Fruit fly (Drosophila melanogaster) whole organism, prepupa: Measurements from ENCODE around the gene Naa40.

Experiments used
- Blimp-1 ChIP-seq: fragments of 200-800 bp; sonication (Bioruptor generic); optimal IDR thresholded peaks from 3 replicates; lab custom pipeline; 2017; ENCODE audit warnings: missing biosample characterization, missing genetic modification characterization, mild to moderate bottlenecking, moderate library complexity, missing genetic modification reagents
- CG10631 ChIP-seq: fragments of 200-800 bp; sonication (Bioruptor generic); optimal IDR thresholded peaks from 2 replicates; lab custom pipeline; 2016; ENCODE audit warnings: missing biosample characterization, missing genetic modification characterization
- CG10669 ChIP-seq: fragments of 200-800 bp; sonication (Bioruptor generic); optimal IDR thresholded peaks from 3 replicates; lab custom pipeline; 2018; ENCODE audit warnings: missing biosample characterization, mild to moderate bottlenecking, missing genetic modification characterization, moderate library complexity
- CG11762 ChIP-seq: fragments of 200-800 bp; sonication (Bioruptor generic); optimal IDR thresholded peaks from 3 replicates; lab custom pipeline; 2016; ENCODE audit warnings: missing biosample characterization, missing genetic modification characterization; ENCODE audit not compliant: insufficient read depth
- CG15336 ChIP-seq: fragments of 200-800 bp; sonication (Bioruptor generic); IDR thresholded peaks from 2 replicates; pipeline ENCODE4 v1.3.6; 2022; ENCODE audit warnings: missing biosample characterization, missing genetic modification characterization
- CG1621 ChIP-seq: fragments of 200-800 bp; sonication (Bioruptor generic); optimal IDR thresholded peaks from 3 replicates; lab custom pipeline; 2018; ENCODE audit warnings: missing biosample characterization, mild to moderate bottlenecking, missing genetic modification characterization
- CG16779 ChIP-seq: fragments of 200-800 bp; sonication (Bioruptor generic); optimal IDR thresholded peaks from 3 replicates; lab custom pipeline; 2017; ENCODE audit warnings: missing biosample characterization, mild to moderate bottlenecking, missing genetic modification characterization
- CG3032 ChIP-seq: fragments of 200-800 bp; optimal IDR thresholded peaks from 2 replicates; lab custom pipeline; 2019; ENCODE audit warnings: missing biosample characterization, mild to moderate bottlenecking, missing genetic modification characterization, moderate library complexity
- CG31627 ChIP-seq: fragments of 200-800 bp; sonication (Bioruptor generic); optimal IDR thresholded peaks from 3 replicates; lab custom pipeline; 2016; ENCODE audit warnings: missing biosample characterization, missing genetic modification characterization
- CG32006 ChIP-seq: fragments of 200-800 bp; sonication (Bioruptor generic); optimal IDR thresholded peaks from 3 replicates; lab custom pipeline; 2017; ENCODE audit warnings: missing biosample characterization, mild to moderate bottlenecking, missing genetic modification characterization
- CG3919 ChIP-seq: fragments of 200-800 bp; sonication (Bioruptor generic); optimal IDR thresholded peaks from 3 replicates; lab custom pipeline; 2016; ENCODE audit warnings: missing biosample characterization, missing genetic modification characterization
- CG4318 ChIP-seq: fragments of 200-800 bp; sonication (Bioruptor generic); optimal IDR thresholded peaks from 3 replicates; lab custom pipeline; 2017; ENCODE audit warnings: missing biosample characterization, mild to moderate bottlenecking, missing genetic modification characterization
- CG6163 ChIP-seq: fragments of 200-800 bp; sonication (Bioruptor generic); IDR thresholded peaks from 3 replicates; pipeline ENCODE4 v1.3.6; 2022; ENCODE audit warnings: missing biosample characterization, missing genetic modification characterization
- CG6276 ChIP-seq: fragments of 200-800 bp; sonication (Bioruptor generic); optimal IDR thresholded peaks from 2 replicates; lab custom pipeline; 2017; ENCODE audit warnings: missing biosample characterization, mild to moderate bottlenecking, missing genetic modification characterization
- CG6792 ChIP-seq: fragments of 200-800 bp; sonication (Bioruptor generic); optimal IDR thresholded peaks from 3 replicates; lab custom pipeline; 2016; ENCODE audit warnings: missing biosample characterization, missing genetic modification characterization
- CG6854 ChIP-seq: fragments of 200-800 bp; sonication (Bioruptor generic); optimal IDR thresholded peaks from 2 replicates; lab custom pipeline; 2017; ENCODE audit warnings: missing biosample characterization, mild to moderate bottlenecking, missing genetic modification characterization
- CG7368 ChIP-seq: fragments of 200-800 bp; sonication (Bioruptor generic); optimal IDR thresholded peaks from 3 replicates; lab custom pipeline; 2016; ENCODE audit warnings: missing biosample characterization, missing genetic modification characterization
- CG8119 ChIP-seq: fragments of 200-800 bp; sonication (Bioruptor generic); IDR thresholded peaks from 3 replicates; pipeline ENCODE4 v1.3.6; 2022; ENCODE audit warnings: missing biosample characterization, missing genetic modification characterization
- CG8319 ChIP-seq: fragments of 200-800 bp; sonication (Bioruptor generic); optimal IDR thresholded peaks from 3 replicates; lab custom pipeline; 2016; ENCODE audit warnings: missing biosample characterization, missing genetic modification characterization
- CG8632 ChIP-seq: fragments of 200-800 bp; sonication (Bioruptor generic); optimal IDR thresholded peaks from 3 replicates; lab custom pipeline; 2016; ENCODE audit warnings: missing biosample characterization, missing genetic modification characterization
- CG9139 ChIP-seq: fragments of 200-800 bp; sonication (Bioruptor generic); optimal IDR thresholded peaks from 3 replicates; lab custom pipeline; 2017; ENCODE audit warnings: missing biosample characterization, mild to moderate bottlenecking, missing genetic modification characterization
- Eip75B ChIP-seq: fragments of 200-800 bp; sonication (Bioruptor generic); optimal IDR thresholded peaks from 3 replicates; lab custom pipeline; 2016; ENCODE audit warnings: missing biosample characterization, missing genetic modification characterization
- Eip93F ChIP-seq: fragments of 200-800 bp; sonication (Bioruptor generic); optimal IDR thresholded peaks from 2 replicates; lab custom pipeline; 2016; ENCODE audit warnings: missing biosample characterization, mild to moderate bottlenecking, missing genetic modification characterization
- Ets21C ChIP-seq: fragments of 200-800 bp; sonication (Bioruptor generic); optimal IDR thresholded peaks from 3 replicates; lab custom pipeline; 2016; ENCODE audit warnings: missing biosample characterization, missing genetic modification characterization
- Hr39 ChIP-seq: fragments of 200-800 bp; sonication (Bioruptor generic); optimal IDR thresholded peaks from 2 replicates; lab custom pipeline; 2016; ENCODE audit warnings: missing biosample characterization, missing genetic modification characterization
- Hr4 ChIP-seq: fragments of 200-800 bp; sonication (Bioruptor generic); optimal IDR thresholded peaks from 3 replicates; lab custom pipeline; 2016; ENCODE audit warnings: missing biosample characterization, missing genetic modification characterization
- Lpt ChIP-seq: fragments of 200-800 bp; sonication (Bioruptor generic); optimal IDR thresholded peaks from 3 replicates; lab custom pipeline; 2016; ENCODE audit warnings: missing biosample characterization, missing genetic modification characterization
- Met ChIP-seq: fragments of 200-800 bp; sonication (Bioruptor generic); optimal IDR thresholded peaks from 3 replicates; lab custom pipeline; 2016; ENCODE audit warnings: missing biosample characterization, missing genetic modification characterization
- OdsH ChIP-seq: fragments of 200-800 bp; sonication (Bioruptor generic); optimal IDR thresholded peaks from 3 replicates; lab custom pipeline; 2016; ENCODE audit warnings: missing biosample characterization, missing genetic modification characterization
- Smox ChIP-seq: fragments of 200-800 bp; sonication (Bioruptor generic); optimal IDR thresholded peaks from 3 replicates; lab custom pipeline; 2016; ENCODE audit warnings: missing biosample characterization, missing genetic modification characterization
- Sox15 ChIP-seq: fragments of 200-800 bp; sonication (Bioruptor generic); optimal IDR thresholded peaks from 3 replicates; lab custom pipeline; 2016; ENCODE audit warnings: missing biosample characterization, missing genetic modification characterization
- achi ChIP-seq: fragments of 200-800 bp; sonication (Bioruptor generic); optimal IDR thresholded peaks from 3 replicates; lab custom pipeline; 2016; ENCODE audit warnings: missing biosample characterization, missing genetic modification characterization
- acj6 ChIP-seq: fragments of 200-800 bp; sonication (Bioruptor generic); optimal IDR thresholded peaks from 3 replicates; lab custom pipeline; 2016; ENCODE audit warnings: missing biosample characterization, missing genetic modification characterization
- cyc ChIP-seq: fragments of 200-800 bp; sonication (Bioruptor generic); optimal IDR thresholded peaks from 3 replicates; lab custom pipeline; 2016; ENCODE audit warnings: missing biosample characterization, missing genetic modification characterization
- dac ChIP-seq: fragments of 200-800 bp; sonication (Bioruptor generic); optimal IDR thresholded peaks from 2 replicates; lab custom pipeline; 2017; ENCODE audit warnings: missing biosample characterization, mild to moderate bottlenecking, missing genetic modification characterization
- dsx ChIP-seq: fragments of 200-800 bp; optimal IDR thresholded peaks from 3 replicates; lab custom pipeline; 2019; ENCODE audit warnings: missing biosample characterization, mild to moderate bottlenecking, missing genetic modification characterization, moderate library complexity; ENCODE audit not compliant: poor library complexity, severe bottlenecking
- eg ChIP-seq: fragments of 200-800 bp; sonication (Bioruptor generic); IDR thresholded peaks from 3 replicates; pipeline ENCODE4 v1.3.6; 2022; ENCODE audit warnings: missing biosample characterization, missing genetic modification characterization
- esn ChIP-seq: fragments of 200-800 bp; sonication (Bioruptor generic); optimal IDR thresholded peaks from 2 replicates; lab custom pipeline; 2016; ENCODE audit warnings: missing biosample characterization, mild to moderate bottlenecking, missing genetic modification characterization, moderate library complexity
- fd59A ChIP-seq: fragments of 200-800 bp; sonication (Bioruptor generic); optimal IDR thresholded peaks from 2 replicates; lab custom pipeline; 2017; ENCODE audit warnings: missing biosample characterization, mild to moderate bottlenecking, missing genetic modification characterization, missing genetic modification reagents
- fd85E ChIP-seq: fragments of 200-800 bp; sonication (Bioruptor generic); optimal IDR thresholded peaks from 3 replicates; lab custom pipeline; 2016; ENCODE audit warnings: missing biosample characterization, missing genetic modification characterization
- fkh ChIP-seq: fragments of 200-800 bp; sonication (Bioruptor generic); optimal IDR thresholded peaks from 3 replicates; lab custom pipeline; 2017; ENCODE audit warnings: missing biosample characterization, mild to moderate bottlenecking, missing genetic modification characterization, moderate library complexity
- net ChIP-seq: fragments of 200-800 bp; sonication (Bioruptor generic); optimal IDR thresholded peaks from 3 replicates; lab custom pipeline; 2016; ENCODE audit warnings: missing biosample characterization, missing genetic modification characterization
- salr ChIP-seq, 2 experiments: fragments of 200-800 bp; sonication (Bioruptor generic); optimal IDR thresholded peaks; 3 replicates each; lab custom pipeline; 2016 to 2018; ENCODE audit warnings: missing biosample characterization in 2 of 2, missing genetic modification characterization in 2 of 2, mild to moderate bottlenecking in 1 of 2
- spab ChIP-seq: fragments of 200-800 bp; sonication (Bioruptor generic); optimal IDR thresholded peaks from 2 replicates; lab custom pipeline; 2017; ENCODE audit warnings: missing biosample characterization, mild to moderate bottlenecking, missing genetic modification characterization, missing genetic modification reagents
- ss ChIP-seq, 2 experiments: fragments of 200-800 bp; sonication (Bioruptor generic); optimal IDR thresholded peaks; 2 replicates in 1 of 2; 3 replicates in 1 of 2; lab custom pipeline; 2017 to 2018; ENCODE audit warnings: mild to moderate bottlenecking in 2 of 2, missing biosample characterization in 2 of 2, missing genetic modification characterization in 2 of 2, moderate library complexity in 1 of 2
- svp ChIP-seq: fragments of 200-800 bp; sonication (Bioruptor generic); peaks from one replicate; lab custom pipeline; 2016; ENCODE audit warnings: missing biosample characterization, missing genetic modification characterization
- vri ChIP-seq: fragments of 200-800 bp; sonication (Bioruptor generic); optimal IDR thresholded peaks from 3 replicates; lab custom pipeline; 2016; ENCODE audit warnings: missing biosample characterization, mild to moderate bottlenecking, missing genetic modification characterization

Naa40 gene

dm6 chr3R:29717519-29717918, 7.2 kb downstream of the Naa40 start (continued):
- TF ChIP-seq CG31627 (GFP tag; lab: Kevin White, UChicago) (no peak), Lpt (GFP tag; lab: Kevin White, UChicago) (peak; percentile 24), CG8119 (GFP tag; lab: Robert Waterston, UW) (peak; percentile 57; the same call in 2 of the 3 replicates), CG8319 (GFP tag; lab: Kevin White, UChicago) (no peak), Blimp-1 (no peak), CG6792 (GFP tag; lab: Kevin White, UChicago) (no peak), CG4318 (GFP tag; lab: Kevin White, UChicago) (peak; percentile 55), salr (GFP tag; optimal IDR thresholded peaks at IDR 0.05; lab: Kevin White, UChicago) (no peak), acj6 (GFP tag; lab: Kevin White, UChicago) (no peak), CG10631 (GFP tag; lab: Kevin White, UChicago) (no peak), CG1621 (tag; lab: Kevin White, UChicago) (no peak), fd85E (GFP tag; lab: Kevin White, UChicago) (no peak), Smox (GFP tag; lab: Kevin White, UChicago) (no peak), Eip93F (no peak), OdsH (GFP tag; lab: Kevin White, UChicago) (peak; percentile 24), Eip75B (GFP tag; lab: Kevin White, UChicago) (no peak), CG10669 (no peak), Ets21C (GFP tag; lab: Kevin White, UChicago) (no peak), CG7368 (GFP tag; lab: Kevin White, UChicago) (no peak), CG11762 (GFP tag; lab: Kevin White, UChicago) (no peak), spab (GFP tag; lab: Kevin White, UChicago) (no peak), vri (GFP tag; lab: Kevin White, UChicago) (no peak), CG6854 (GFP tag; lab: Kevin White, UChicago) (no peak), Sox15 (GFP tag; lab: Kevin White, UChicago) (no peak), CG16779 (tag; lab: Kevin White, UChicago) (no peak)

- peak; percentile 74 for TF ChIP-seq Hr4
- peak; percentile 53 for TF ChIP-seq Hr39 (GFP tag; lab: Kevin White, UChicago)
- TF ChIP-seq Met: peak; percentile 77
- peak; percentile 80 for TF ChIP-seq net
- TF ChIP-seq Eip93F: no peak
- no peak for TF ChIP-seq CG6854 (GFP tag; lab: Kevin White, UChicago)
- no peak for TF ChIP-seq Ets21C (GFP tag; lab: Kevin White, UChicago)
- TF ChIP-seq eg (GFP tag; lab: Robert Waterston, UW): peak; percentile 76
- TF ChIP-seq esn (GFP tag; lab: Kevin White, UChicago): peak; percentile 69
- peak; percentile 39 for TF ChIP-seq Smox (GFP tag; lab: Kevin White, UChicago)
- TF ChIP-seq Eip75B (GFP tag; lab: Kevin White, UChicago): peak; percentile 78
- no peak for TF ChIP-seq Sox15 (GFP tag; lab: Kevin White, UChicago)
- TF ChIP-seq CG6276 (GFP tag; lab: Kevin White, UChicago): peak; percentile 48
- TF ChIP-seq achi (GFP tag; lab: Kevin White, UChicago): peak; percentile 67
- no peak for TF ChIP-seq fd85E (GFP tag; lab: Kevin White, UChicago)
- TF ChIP-seq OdsH (GFP tag; lab: Kevin White, UChicago): peak; percentile 79
- peak; percentile 78 for TF ChIP-seq CG7368 (GFP tag; lab: Kevin White, UChicago)
- peak; percentile 100 for TF ChIP-seq svp
- TF ChIP-seq ss (GFP tag; optimal IDR thresholded peaks at IDR 0.05; lab: Kevin White, UChicago): peak; percentile 51 to 80
- peak; percentile 5 for TF ChIP-seq CG4318 (GFP tag; lab: Kevin White, UChicago)
- TF ChIP-seq CG3032 (tag; lab: Kevin White, UChicago): peak; percentile 55
- TF ChIP-seq CG10669: peak; percentile 68
- peak; percentile 80 for TF ChIP-seq CG6163 (GFP tag; lab: Robert Waterston, UW)
- peak; percentile 91 for TF ChIP-seq CG3919
- TF ChIP-seq dsx (GFP tag; lab: Kevin White, UChicago): peak; percentile 34
- peak; percentile 68 for TF ChIP-seq fd59A
- peak; percentile 86 for TF ChIP-seq dac
- peak; percentile 68 for TF ChIP-seq CG1621 (tag; lab: Kevin White, UChicago)
- TF ChIP-seq fkh: peak; percentile 43
- TF ChIP-seq cyc: peak; percentile 61
- TF ChIP-seq CG9139 (GFP tag; lab: Kevin White, UChicago): peak; percentile 48
- peak; percentile 50 for TF ChIP-seq CG15336 (GFP tag; lab: Robert Waterston, UW)
- TF ChIP-seq CG32006 (GFP tag; lab: Kevin White, UChicago): peak; percentile 60
- peak; percentile 39 for TF ChIP-seq CG8632
- peak; percentile 29; the same call in 1 of the 3 replicates for TF ChIP-seq CG8119 (GFP tag; lab: Robert Waterston, UW)
These were observed 7.9 kb downstream of the Naa40 start, which contains the start of gene Obp99b for dm6 chr3R:29716782-29717317. TSS of gene Obp99b (minus strand) at chr3R:29716896.
